Worm (Caenorhabditis elegans): ENCODE results near the gene Y82E9BR.6.
"Not testable (repeated sequence)": the region's sequence is repeated elsewhere in the genome, so short reads cannot be mapped to it uniquely, and the experiment has no call there.

Gene Y82E9BR.6

ce11 chrIII:1350745-1351144, 30.3 kb upstream of the Y82E9BR.6 start, which contains the start of gene Y82E9BL.3:
Gene Y82E9BL.3 (minus strand): TSS chrIII:1350845.
- TF ChIP-seq tab-1 (GFP tag; IDR thresholded peaks at IDR 0.05) (no peak), cog-1 (tag; optimal IDR thresholded peaks at IDR 0.05) (no peak), med-1 (GFP tag; optimal IDR thresholded peaks at IDR 0.05; ENCODE audit: insufficient read depth) (no peak), klf-2 (GFP tag; conservative IDR thresholded peaks at IDR 0.05) (no peak), ztf-29 (GFP tag; IDR thresholded peaks at IDR 0.05) (no peak), flt-1 (GFP tag; IDR thresholded peaks at IDR 0.05) (no peak), ztf-23 (GFP tag; IDR thresholded peaks at IDR 0.05) (no peak), T22C8.4 (GFP tag; IDR thresholded peaks at IDR 0.05) (no peak)

DNA sequence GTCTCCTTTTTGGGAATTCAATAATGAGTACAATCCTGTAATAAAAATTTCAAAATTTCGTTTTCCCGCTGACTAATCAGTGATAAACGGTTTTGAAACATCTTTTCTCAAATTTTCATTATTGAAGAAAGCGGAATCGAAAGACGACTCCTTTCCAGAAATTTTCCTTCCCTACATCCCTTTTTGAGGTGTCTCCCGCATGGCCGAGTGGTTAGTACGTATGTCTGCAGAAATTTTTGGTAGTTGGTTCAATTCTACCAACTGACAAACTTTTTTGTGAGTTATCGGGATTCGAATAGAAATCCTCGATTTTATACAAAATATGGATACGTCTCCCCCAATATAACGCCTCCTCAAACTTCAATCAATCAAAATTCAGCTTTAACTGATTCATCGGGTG, 26.5 kb upstream of the Y82E9BR.6 start:
- TF ChIP-seq T22C8.4 (GFP tag; IDR thresholded peaks at IDR 0.05): no peak
- no peak for TF ChIP-seq cog-1 (tag; optimal IDR thresholded peaks at IDR 0.05)
- no peak for TF ChIP-seq flt-1 (GFP tag; IDR thresholded peaks at IDR 0.05)
- TF ChIP-seq ztf-23 (GFP tag; IDR thresholded peaks at IDR 0.05): no peak
- TF ChIP-seq klf-2 (GFP tag; conservative IDR thresholded peaks at IDR 0.05): no peak
- no peak for TF ChIP-seq ref-1 (GFP tag; conservative IDR thresholded peaks at IDR 0.05)
- no peak for TF ChIP-seq tab-1 (GFP tag; IDR thresholded peaks at IDR 0.05)
- no peak for TF ChIP-seq ztf-29 (GFP tag; IDR thresholded peaks at IDR 0.05)

- TF ChIP-seq T22C8.4 (GFP tag; IDR thresholded peaks at IDR 0.05): no peak
- no peak for TF ChIP-seq ztf-23 (GFP tag; IDR thresholded peaks at IDR 0.05)
- no peak for TF ChIP-seq med-1 (GFP tag; optimal IDR thresholded peaks at IDR 0.05; ENCODE audit: insufficient read depth)
These were observed 25.7 kb upstream of the Y82E9BR.6 start, which contains the start of gene Y82E9BL.1 for ce11 chrIII:1355320-1355719. Gene Y82E9BL.1 (minus strand): TSS chrIII:1355420.

DNA sequence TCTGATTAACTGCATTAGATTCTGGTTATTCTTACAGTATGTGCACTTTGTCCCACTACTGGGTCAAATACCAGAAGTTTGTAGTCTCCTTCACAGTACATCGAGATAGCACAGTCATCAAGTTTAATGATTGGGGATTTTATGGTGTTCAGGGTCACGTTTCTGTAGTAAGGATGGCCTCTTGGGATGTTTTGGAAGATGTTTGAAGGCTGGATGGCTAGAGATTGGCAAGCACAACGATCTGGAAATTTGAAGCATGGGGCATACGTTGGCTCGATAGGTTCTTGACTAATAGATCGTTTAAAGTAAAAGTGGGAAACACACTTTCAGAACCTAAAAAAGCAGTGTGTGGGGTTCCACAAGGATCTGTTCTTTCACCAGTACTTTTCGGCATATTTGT, 23.1 kb upstream of the Y82E9BR.6 start, which contains the start of gene Y82E9BR.8:
TSS of gene Y82E9BR.8 (minus strand) at position 101 of the 400 bp plus-strand sequence.
- TF ChIP-seq ztf-29 (GFP tag; IDR thresholded peaks at IDR 0.05); ztf-23 (GFP tag; IDR thresholded peaks at IDR 0.05); klf-2 (GFP tag; conservative IDR thresholded peaks at IDR 0.05): not testable (repeated sequence)

DNA sequence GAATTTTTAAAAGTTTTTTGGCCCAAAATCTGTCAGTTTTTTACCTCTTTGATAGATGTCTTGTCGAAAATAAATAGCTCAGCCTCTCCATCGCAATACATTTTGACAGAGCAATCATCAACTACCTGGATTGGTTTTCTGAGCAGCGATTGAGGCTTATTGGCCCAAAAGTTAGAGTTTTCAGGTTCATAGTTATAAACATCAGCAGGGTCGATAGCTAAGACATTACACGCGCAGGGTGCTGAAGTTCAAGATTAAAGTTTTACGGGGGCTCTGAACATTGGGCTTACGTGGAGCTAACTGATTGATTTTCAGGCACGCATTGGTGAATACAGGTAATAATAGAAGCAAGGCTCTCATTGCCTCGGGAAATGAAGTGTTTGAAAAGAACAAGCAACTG, 21.4 kb upstream of the Y82E9BR.6 start, which contains the start of gene Y82E9BR.9:
TSS of gene Y82E9BR.9 (minus strand) at position 101 of the 400 bp plus-strand sequence.
- TF ChIP-seq med-1 (GFP tag; optimal IDR thresholded peaks at IDR 0.05; ENCODE audit: insufficient read depth) (no peak), T22C8.4 (GFP tag; IDR thresholded peaks at IDR 0.05) (no peak), flt-1 (GFP tag; IDR thresholded peaks at IDR 0.05) (no peak), cog-1 (tag; optimal IDR thresholded peaks at IDR 0.05) (no peak), tab-1 (GFP tag; IDR thresholded peaks at IDR 0.05) (no peak), klf-2 (GFP tag; conservative IDR thresholded peaks at IDR 0.05) (no peak), ref-1 (GFP tag; conservative IDR thresholded peaks at IDR 0.05) (no peak), ztf-23 (GFP tag; IDR thresholded peaks at IDR 0.05) (no peak), ztf-29 (GFP tag; IDR thresholded peaks at IDR 0.05) (no peak)

DNA sequence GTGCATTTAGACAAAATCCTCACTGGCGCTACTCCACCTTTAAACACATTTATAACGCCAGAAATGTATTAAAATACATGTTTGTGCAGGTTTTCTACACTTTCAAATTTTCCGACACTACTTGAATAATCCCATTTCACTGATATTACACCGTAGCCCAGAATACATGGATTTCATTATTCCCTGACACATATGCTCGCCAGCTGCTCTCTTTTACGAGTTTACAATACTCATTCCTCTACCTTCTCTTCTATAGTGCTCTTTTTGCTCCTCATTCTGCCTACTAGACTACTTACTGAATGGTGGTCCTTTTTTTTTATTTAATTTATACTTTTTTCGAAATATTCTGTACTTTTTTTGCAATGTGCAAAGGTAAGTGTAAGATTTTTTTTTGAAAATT, 8.5 kb upstream of the Y82E9BR.6 start:
- TF ChIP-seq med-1 (GFP tag; optimal IDR thresholded peaks at IDR 0.05; ENCODE audit: insufficient read depth): no peak
- TF ChIP-seq tab-1 (GFP tag; IDR thresholded peaks at IDR 0.05): no peak
- TF ChIP-seq cog-1 (tag; optimal IDR thresholded peaks at IDR 0.05): no peak
- no peak for TF ChIP-seq ref-1 (GFP tag; conservative IDR thresholded peaks at IDR 0.05)
- no peak for TF ChIP-seq T22C8.4 (GFP tag; IDR thresholded peaks at IDR 0.05)
- no peak for TF ChIP-seq ztf-29 (GFP tag; IDR thresholded peaks at IDR 0.05)
- no peak for TF ChIP-seq flt-1 (GFP tag; IDR thresholded peaks at IDR 0.05)
- TF ChIP-seq klf-2 (GFP tag; conservative IDR thresholded peaks at IDR 0.05): no peak
- no peak for TF ChIP-seq ztf-23 (GFP tag; IDR thresholded peaks at IDR 0.05)

ce11 chrIII:1374355-1374807, 6.6 kb upstream of the Y82E9BR.6 start, which contains the start of gene Y82E9BR.20:
Gene Y82E9BR.20 (plus strand): TSS chrIII:1374405.
- no peak for TF ChIP-seq T22C8.4 (GFP tag; IDR thresholded peaks at IDR 0.05)

DNA sequence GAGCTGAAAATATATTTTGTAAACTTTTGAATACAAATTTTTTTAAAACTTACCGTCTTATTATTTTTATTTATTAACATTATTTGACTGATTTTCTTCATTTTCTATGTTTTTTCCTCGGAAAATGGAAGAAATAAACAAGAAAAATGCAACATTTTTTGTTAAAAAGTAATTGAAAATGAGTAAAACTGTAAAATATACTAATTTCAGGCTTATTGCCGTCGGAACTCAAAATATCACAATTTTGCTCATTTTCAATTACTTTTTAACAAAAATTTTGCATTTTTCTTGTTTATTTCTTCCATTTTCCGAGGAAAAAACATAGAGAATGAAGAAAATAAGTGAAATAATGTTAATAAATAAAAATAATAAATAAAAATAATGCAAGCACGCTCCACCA, 5.5 kb upstream of the Y82E9BR.6 start, which contains the start of gene Y82E9BR.10:
TSS of gene Y82E9BR.10 (minus strand) at position 101 of the 400 bp plus-strand sequence.
- TF ChIP-seq med-1 (GFP tag; optimal IDR thresholded peaks at IDR 0.05; ENCODE audit: insufficient read depth); ztf-23 (GFP tag; IDR thresholded peaks at IDR 0.05); cog-1 (tag; optimal IDR thresholded peaks at IDR 0.05): not testable (repeated sequence)

DNA sequence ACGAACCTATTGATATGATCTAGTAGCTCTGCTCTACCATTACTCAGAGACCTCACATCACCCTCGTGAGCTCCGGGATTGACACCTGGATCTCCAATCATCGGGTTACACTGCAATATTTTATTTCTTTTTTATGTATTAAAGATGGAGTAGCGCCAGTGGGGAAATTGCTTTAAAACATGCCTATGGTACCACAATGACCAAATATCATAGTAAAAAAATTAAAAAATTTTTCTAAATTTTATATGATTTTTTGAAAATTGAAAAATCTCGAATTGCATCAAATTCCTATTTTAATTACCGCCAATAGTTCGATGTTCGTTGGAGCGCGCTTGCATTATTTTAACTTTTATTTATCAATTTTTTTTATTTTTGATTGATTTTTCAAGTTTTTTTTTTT, 3.1 kb upstream of the Y82E9BR.6 start, which contains the start of gene pals-40:
TSS of gene pals-40 (minus strand) at position 101 of the 400 bp plus-strand sequence.
- TF ChIP-seq flt-1, ztf-23, T22C8.4 (GFP tag; IDR thresholded peaks at IDR 0.05): not testable (repeated sequence)

- no peak for TF ChIP-seq cog-1 (tag; optimal IDR thresholded peaks at IDR 0.05)
- no peak for TF ChIP-seq ztf-23 (GFP tag; IDR thresholded peaks at IDR 0.05)
- TF ChIP-seq ref-1 (GFP tag; conservative IDR thresholded peaks at IDR 0.05): no peak
- no peak for TF ChIP-seq klf-2 (GFP tag; conservative IDR thresholded peaks at IDR 0.05)
- no peak for TF ChIP-seq tab-1 (GFP tag; IDR thresholded peaks at IDR 0.05)
- no peak for TF ChIP-seq T22C8.4 (GFP tag; IDR thresholded peaks at IDR 0.05)
- TF ChIP-seq flt-1 (GFP tag; IDR thresholded peaks at IDR 0.05): no peak
- no peak for TF ChIP-seq med-1 (GFP tag; optimal IDR thresholded peaks at IDR 0.05; ENCODE audit: insufficient read depth)
These were observed 2.5 kb downstream of the Y82E9BR.6 start for ce11 chrIII:1383483-1383882.

DNA sequence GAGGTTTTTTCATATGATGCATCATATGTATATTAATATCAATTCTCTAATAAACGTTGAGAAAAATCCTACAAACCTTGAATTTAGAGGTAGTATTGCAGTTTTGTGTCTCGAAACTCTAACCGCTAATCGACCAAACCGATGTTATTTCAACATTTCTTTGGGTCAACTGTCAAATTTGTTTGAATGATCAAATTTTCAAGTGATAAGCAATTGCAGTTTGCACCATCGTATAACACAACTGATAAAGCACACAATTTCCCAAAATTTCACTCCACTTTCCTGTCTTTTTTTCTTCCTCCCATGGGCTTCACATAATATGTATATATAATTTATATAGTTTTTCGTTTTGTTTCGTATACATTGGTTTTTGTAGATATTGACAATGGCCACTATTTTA, 3.1 kb downstream of the Y82E9BR.6 start, which contains the start of the genes fbxa-138 and Y82E9BR.5:
TSS of gene fbxa-138 (minus strand) at position 161 of the 400 bp plus-strand sequence.
TSS of gene Y82E9BR.5 (plus strand) at position 279 of the 400 bp plus-strand sequence.
- TF ChIP-seq ztf-23 (GFP tag; IDR thresholded peaks at IDR 0.05) (no peak), ztf-29 (GFP tag; IDR thresholded peaks at IDR 0.05) (no peak)

Data from whole organism, midembryonic.